Worm (Caenorhabditis elegans) whole organism, L4 larva: Measurements from ENCODE around the gene C38C3.6.
A peak's percentile ranks its signal among the peaks of the same experiment; 100 is the strongest.

ENCODE experiments used
- F26F4.8 ChIP-seq: fragments of 200-800 bp; sonication (Bioruptor generic); conservative IDR thresholded peaks from 2 replicates; pipeline ENCODE4 v1.3.6; 2022; ENCODE audit warnings: missing genetic modification characterization, missing compliant biosample characterization
- F37D6.2 ChIP-seq: sonication (generic microtip); optimal IDR thresholded peaks from 2 replicates; lab custom pipeline; 2016; ENCODE audit warnings: mild to moderate bottlenecking, missing genetic modification characterization, missing compliant biosample characterization
- T20F7.1 ChIP-seq: fragments of 200-800 bp; sonication (Bioruptor generic); optimal IDR thresholded peaks from 2 replicates; lab custom pipeline; 2018; ENCODE audit warnings: mild to moderate bottlenecking, missing genetic modification characterization, missing compliant biosample characterization
- Y105C5A.15 ChIP-seq: fragments of 200-800 bp; sonication (Bioruptor generic); IDR thresholded peaks from 2 replicates; pipeline ENCODE4 v1.3.6; 2022; ENCODE audit warnings: missing genetic modification characterization, missing compliant biosample characterization
- Y75B8A.6 ChIP-seq: fragments of 200-800 bp; sonication (Bioruptor generic); IDR thresholded peaks from 2 replicates; pipeline ENCODE4 v1.3.6; 2022; ENCODE audit warnings: missing genetic modification reagents, missing genetic modification characterization, missing compliant biosample characterization
- aha-1 ChIP-seq: fragments of 150-350 bp; peaks from one replicate; lab custom pipeline; 2014; ENCODE audit warnings: missing biosample characterization, missing genetic modification characterization
- aly-2 ChIP-seq: sonication (generic microtip); optimal IDR thresholded peaks from 2 replicates; lab custom pipeline; 2018; ENCODE audit warnings: missing biosample characterization, missing genetic modification characterization
- arid-1 ChIP-seq: fragments of 200-800 bp; sonication (Bioruptor generic); conservative IDR thresholded peaks from 2 replicates; pipeline ENCODE4 v1.3.6; 2022; ENCODE audit warnings: missing genetic modification reagents, missing genetic modification characterization, missing compliant biosample characterization
- attf-4 ChIP-seq: sonication (generic microtip); optimal IDR thresholded peaks from 3 replicates; lab custom pipeline; 2017; ENCODE audit warnings: missing biosample characterization, missing genetic modification characterization
- ceh-32 ChIP-seq: sonication (generic microtip); optimal IDR thresholded peaks from 2 replicates; lab custom pipeline; 2016; ENCODE audit warnings: mild to moderate bottlenecking, missing genetic modification characterization, missing compliant biosample characterization; ENCODE audit not compliant: poor library complexity
- ceh-44 ChIP-seq: fragments of 200-800 bp; sonication (Bioruptor generic); IDR thresholded peaks from 2 replicates; pipeline ENCODE4 v1.3.6; 2022; ENCODE audit warnings: missing genetic modification reagents, missing genetic modification characterization, missing compliant biosample characterization
- ceh-62 ChIP-seq: sonication (generic microtip); optimal IDR thresholded peaks from 2 replicates; lab custom pipeline; 2017; ENCODE audit warnings: missing biosample characterization, missing genetic modification characterization
- ces-1 ChIP-seq: fragments of 150-350 bp; sonication (generic microtip); optimal IDR thresholded peaks from 4 replicates; lab custom pipeline; 2014; ENCODE audit warnings: missing biosample characterization, missing genetic modification reagents, missing genetic modification characterization
- daf-12 ChIP-seq: fragments of 150-350 bp; optimal IDR thresholded peaks from 2 replicates; lab custom pipeline; 2014; ENCODE audit warnings: missing biosample characterization, missing genetic modification reagents, missing genetic modification characterization
- daf-16 ChIP-seq, 3 experiments: sonication (generic microtip); optimal IDR thresholded peaks; 2 replicates each; lab custom pipeline; 2016 to 2017; ENCODE audit warnings: missing genetic modification characterization in 3 of 3, missing genetic modification reagents in 3 of 3, mild to moderate bottlenecking in 2 of 3, missing compliant biosample characterization in 2 of 3, missing biosample characterization in 1 of 3, moderate library complexity in 1 of 3
- daf-19 ChIP-seq: fragments of 200-800 bp; sonication (Bioruptor generic); conservative IDR thresholded peaks from 2 replicates; pipeline ENCODE4 v1.3.6; 2022; ENCODE audit warnings: missing genetic modification characterization, missing compliant biosample characterization
- dmd-8 ChIP-seq: fragments of 200-800 bp; sonication (Bioruptor generic); IDR thresholded peaks from 2 replicates; pipeline ENCODE4 v1.3.6; 2022; ENCODE audit warnings: missing genetic modification characterization, missing compliant biosample characterization
- dpl-1 ChIP-seq: fragments of 150-350 bp; optimal IDR thresholded peaks from 2 replicates; lab custom pipeline; 2014; ENCODE audit warnings: missing biosample characterization, missing genetic modification reagents, missing genetic modification characterization
- dve-1 ChIP-seq: sonication (generic microtip); optimal IDR thresholded peaks from 2 replicates; lab custom pipeline; 2017; ENCODE audit warnings: antibody characterized with exemption, mild to moderate bottlenecking, missing genetic modification characterization, missing compliant biosample characterization; ENCODE audit not compliant: insufficient read depth
- egl-27 ChIP-seq: sonication (generic microtip); optimal IDR thresholded peaks from 3 replicates; lab custom pipeline; 2017; ENCODE audit warnings: missing biosample characterization, missing genetic modification reagents, missing genetic modification characterization
- fkh-10 ChIP-seq: fragments of 150-350 bp; optimal IDR thresholded peaks from 2 replicates; lab custom pipeline; 2014; ENCODE audit warnings: missing biosample characterization, missing genetic modification reagents, missing genetic modification characterization
- fos-1 ChIP-seq: fragments of 150-350 bp; optimal IDR thresholded peaks from 2 replicates; lab custom pipeline; 2014; ENCODE audit warnings: missing biosample characterization, missing genetic modification characterization
- gei-8 ChIP-seq: fragments of 200-800 bp; sonication (Bioruptor generic); optimal IDR thresholded peaks from 2 replicates; lab custom pipeline; 2018; ENCODE audit warnings: mild to moderate bottlenecking, missing genetic modification characterization, missing compliant biosample characterization
- hif-1 ChIP-seq, 2 experiments: sonication (generic microtip); optimal IDR thresholded peaks; 2 replicates each; lab custom pipeline; 2016 to 2017; ENCODE audit warnings: missing compliant biosample characterization in 2 of 2, missing genetic modification characterization in 2 of 2, missing genetic modification reagents in 2 of 2, missing genotype in 2 of 2, mild to moderate bottlenecking in 1 of 2
- hlh-11 ChIP-seq: fragments of 200-800 bp; sonication (Bioruptor generic); optimal IDR thresholded peaks from 2 replicates; lab custom pipeline; 2018; ENCODE audit warnings: mild to moderate bottlenecking, missing genetic modification characterization, missing compliant biosample characterization
- hlh-30 ChIP-seq: sonication (generic microtip); optimal IDR thresholded peaks from 2 replicates; lab custom pipeline; 2017; ENCODE audit warnings: antibody characterized with exemption, mild to moderate bottlenecking, missing genetic modification characterization, missing compliant biosample characterization; ENCODE audit not compliant: insufficient read depth
- lim-7 ChIP-seq: fragments of 200-800 bp; sonication (Bioruptor generic); IDR thresholded peaks from 2 replicates; pipeline ENCODE4 v1.3.6; 2022; ENCODE audit warnings: missing genetic modification characterization, missing compliant biosample characterization
- lin-13 ChIP-seq: fragments of 150-350 bp; optimal IDR thresholded peaks from 2 replicates; lab custom pipeline; 2014; ENCODE audit warnings: missing biosample characterization, missing genetic modification reagents, missing genetic modification characterization
- lin-15B ChIP-seq: fragments of 150-350 bp; sonication (generic microtip); optimal IDR thresholded peaks from 3 replicates; lab custom pipeline; 2014; ENCODE audit warnings: missing biosample characterization, missing genetic modification characterization
- lin-38 ChIP-seq: fragments of 200-800 bp; sonication (Bioruptor generic); IDR thresholded peaks from 2 replicates; pipeline ENCODE4 v1.3.6; 2022; ENCODE audit warnings: missing genetic modification reagents, missing genetic modification characterization, missing compliant biosample characterization
- lin-39 ChIP-seq: fragments of 150-350 bp; optimal IDR thresholded peaks from 2 replicates; lab custom pipeline; 2014; ENCODE audit warnings: missing biosample characterization, missing genetic modification reagents, missing genetic modification characterization
- lsy-2 ChIP-seq, 2 experiments: fragments of 150-350 bp in 1 of 2; sonication (generic microtip) in 1 of 2; optimal IDR thresholded peaks; 2 replicates each; lab custom pipeline; 2014 to 2017; ENCODE audit warnings: missing biosample characterization in 2 of 2, missing genetic modification characterization in 2 of 2
- mdt-29 ChIP-seq: fragments of 200-800 bp; sonication (Bioruptor generic); IDR thresholded peaks from 2 replicates; pipeline ENCODE4 v1.3.6; 2022; ENCODE audit warnings: missing genetic modification reagents, missing genetic modification characterization, missing compliant biosample characterization
- mep-1 ChIP-seq: fragments of 150-350 bp; sonication (generic microtip); optimal IDR thresholded peaks from 3 replicates; lab custom pipeline; 2014; ENCODE audit warnings: missing biosample characterization, missing genetic modification characterization
- mes-2 ChIP-seq: sonication (generic microtip); optimal IDR thresholded peaks from 2 replicates; lab custom pipeline; 2016; ENCODE audit warnings: missing genotype, mild to moderate bottlenecking, missing genetic modification characterization, missing compliant biosample characterization; ENCODE audit not compliant: poor library complexity, severe bottlenecking
- mxl-2 ChIP-seq: fragments of 200-800 bp; sonication (Bioruptor generic); conservative IDR thresholded peaks from 2 replicates; pipeline ENCODE4 v1.3.6; 2022; ENCODE audit warnings: missing genetic modification reagents, missing genetic modification characterization, missing compliant biosample characterization
- mxl-3 ChIP-seq: fragments of 200-800 bp; sonication (Bioruptor generic); optimal IDR thresholded peaks from 2 replicates; lab custom pipeline; 2018; ENCODE audit warnings: mild to moderate bottlenecking, missing genetic modification characterization, missing compliant biosample characterization
- nhr-10 ChIP-seq: fragments of 150-350 bp; optimal IDR thresholded peaks from 2 replicates; lab custom pipeline; 2014; ENCODE audit warnings: missing biosample characterization, missing genetic modification characterization
- nhr-111 ChIP-seq: fragments of 200-800 bp; sonication (Bioruptor generic); optimal IDR thresholded peaks from 2 replicates; lab custom pipeline; 2018; ENCODE audit warnings: mild to moderate bottlenecking, missing genetic modification characterization, missing compliant biosample characterization
- nhr-28 ChIP-seq: fragments of 150-350 bp; optimal IDR thresholded peaks from 2 replicates; lab custom pipeline; 2014; ENCODE audit warnings: missing biosample characterization, missing genetic modification characterization
- nhr-42 ChIP-seq: fragments of 200-800 bp; sonication (Bioruptor generic); IDR thresholded peaks from 2 replicates; pipeline ENCODE4 v1.3.6; 2022; ENCODE audit warnings: missing genetic modification characterization, missing compliant biosample characterization
- nhr-77 ChIP-seq: fragments of 150-350 bp; optimal IDR thresholded peaks from 2 replicates; lab custom pipeline; 2014; ENCODE audit warnings: missing biosample characterization, missing genetic modification characterization
- pqm-1 ChIP-seq: sonication (generic microtip); optimal IDR thresholded peaks from 2 replicates; lab custom pipeline; 2017; ENCODE audit warnings: missing biosample characterization, missing genetic modification characterization
- saeg-2 ChIP-seq: fragments of 200-800 bp; sonication (Bioruptor generic); IDR thresholded peaks from 2 replicates; pipeline ENCODE4 v1.3.6; 2022; ENCODE audit warnings: missing genetic modification reagents, missing genetic modification characterization, missing compliant biosample characterization
- sdz-12 ChIP-seq: fragments of 200-800 bp; sonication (Bioruptor generic); optimal IDR thresholded peaks from 2 replicates; lab custom pipeline; 2018; ENCODE audit warnings: mild to moderate bottlenecking, missing genetic modification characterization, missing compliant biosample characterization
- set-16 ChIP-seq: fragments of 200-800 bp; sonication (Bioruptor generic); IDR thresholded peaks from 2 replicates; pipeline ENCODE4 v1.3.6; 2022; ENCODE audit warnings: missing genetic modification reagents, missing genetic modification characterization, missing compliant biosample characterization
- tag-97 ChIP-seq: fragments of 200-800 bp; sonication (Bioruptor generic); IDR thresholded peaks from 2 replicates; pipeline ENCODE4 v1.3.6; 2022; ENCODE audit warnings: missing genetic modification characterization, missing compliant biosample characterization
- tra-1 ChIP-seq: fragments of 200-800 bp; sonication (Bioruptor generic); IDR thresholded peaks from 2 replicates; pipeline ENCODE4 v1.3.6; 2022; ENCODE audit warnings: missing genetic modification reagents, missing genetic modification characterization, missing compliant biosample characterization
- unc-130 ChIP-seq: sonication (generic microtip); optimal IDR thresholded peaks from 2 replicates; lab custom pipeline; 2016; ENCODE audit warnings: missing genetic modification reagents, missing genetic modification characterization, missing compliant biosample characterization
- vab-7 ChIP-seq: fragments of 200-800 bp; sonication (Bioruptor generic); IDR thresholded peaks from 2 replicates; pipeline ENCODE4 v1.3.6; 2022; ENCODE audit warnings: missing genetic modification reagents, missing genetic modification characterization, missing compliant biosample characterization

Gene C38C3.6

ce11 chrV:1474486-1475125 lies 16.8 kb downstream of the C38C3.6 start, which contains the start of the genes F53E2.2 and unc-60 (continued):
- TF ChIP-seq F37D6.2 (tag; lab: Kevin White, UChicago), result peak; percentile 42
- TF ChIP-seq tag-97 (GFP tag; lab: Robert Waterston, UW), result no peak
- no peak for TF ChIP-seq T20F7.1 (GFP tag; lab: Kevin White, UChicago)
- no peak for TF ChIP-seq ceh-44 (GFP tag; lab: Robert Waterston, UW)
- peak; percentile 66 for TF ChIP-seq mxl-3 (GFP tag; lab: Kevin White, UChicago)
- TF ChIP-seq saeg-2 (GFP tag; lab: Robert Waterston, UW), result no peak
- no peak for TF ChIP-seq nhr-111 (GFP tag; lab: Kevin White, UChicago)
- no peak for TF ChIP-seq nhr-10
- no peak for TF ChIP-seq lin-13 (GFP tag; lab: Kevin White, UChicago)
- TF ChIP-seq dmd-8, result no peak
- TF ChIP-seq ceh-32, result no peak
- TF ChIP-seq hlh-11 (tag; lab: Kevin White, UChicago), result peak; percentile 80
- no peak for TF ChIP-seq mdt-29 (GFP tag; lab: Robert Waterston, UW)
- peak; percentile 16 for TF ChIP-seq ces-1 (GFP tag; lab: Kevin White, UChicago)
- 0 out of 2 replicates have a peak, but pooled peaks have one; percentile 32 for TF ChIP-seq vab-7
- 0 out of 2 replicates have a peak, but pooled peaks have one; percentile 44 for TF ChIP-seq lim-7 (GFP tag; lab: Robert Waterston, UW)
- TF ChIP-seq fos-1, result no peak
- TF ChIP-seq set-16 (GFP tag; lab: Robert Waterston, UW), result peak; percentile 89
- no peak for TF ChIP-seq unc-130 (GFP tag; lab: Kevin White, UChicago)
- no peak for TF ChIP-seq pqm-1
- TF ChIP-seq lsy-2 (tag; optimal IDR thresholded peaks at IDR 0.05; lab: Kevin White, UChicago), result peak; percentile 29 to 50
- TF ChIP-seq aly-2 (tag; lab: Kevin White, UChicago), result no peak
- no peak for TF ChIP-seq lin-39 (tag; lab: Kevin White, UChicago)
- no peak for TF ChIP-seq fkh-10
- peak; percentile 77 for TF ChIP-seq mep-1 (tag; lab: Kevin White, UChicago)
- no peak for TF ChIP-seq F26F4.8 (GFP tag; lab: Robert Waterston, UW)
- no peak for TF ChIP-seq egl-27 (tag; lab: Kevin White, UChicago)
- TF ChIP-seq nhr-77 (tag; lab: Kevin White, UChicago), result no peak
- TF ChIP-seq gei-8 (GFP tag; lab: Kevin White, UChicago), result no peak
- TF ChIP-seq arid-1 (GFP tag; lab: Robert Waterston, UW), result no peak
- no peak; the same call in 1 of the 2 replicates for TF ChIP-seq tra-1 (GFP tag; lab: Robert Waterston, UW)
- TF ChIP-seq lin-15B (tag; lab: Kevin White, UChicago), result no peak
- no peak for TF ChIP-seq nhr-42 (GFP tag; lab: Robert Waterston, UW)
- TF ChIP-seq daf-12 (tag; lab: Kevin White, UChicago), result no peak
- peak in 1 of 2 experiments; percentile 40 for TF ChIP-seq hif-1 (tag; optimal IDR thresholded peaks at IDR 0.05; lab: Kevin White, UChicago)
- TF ChIP-seq Y105C5A.15, result no peak
- no peak for TF ChIP-seq daf-19 (GFP tag; lab: Robert Waterston, UW)
- peak; percentile 48 for TF ChIP-seq lin-38 (GFP tag; lab: Robert Waterston, UW)
- TF ChIP-seq dpl-1, result peak; percentile 13
- no peak for TF ChIP-seq ceh-62 (tag; lab: Kevin White, UChicago)
- TF ChIP-seq attf-4 (tag; lab: Kevin White, UChicago), result no peak

- TF ChIP-seq daf-16 (GFP tag; optimal IDR thresholded peaks at IDR 0.05; lab: Kevin White, UChicago) (no peak), daf-16 (tag; optimal IDR thresholded peaks at IDR 0.05; lab: Kevin White, UChicago) (no peak), aly-2 (tag; lab: Kevin White, UChicago) (no peak), hlh-30 (tag; lab: Kevin White, UChicago) (peak; percentile 65), dve-1 (no peak), mes-2 (tag; lab: Kevin White, UChicago) (peak; percentile 17), ceh-32 (no peak), aha-1 (tag; lab: Kevin White, UChicago) (peak; percentile 82), mxl-3 (GFP tag; lab: Kevin White, UChicago) (peak; percentile 43), nhr-28 (tag; lab: Kevin White, UChicago) (peak; percentile 18), attf-4 (tag; lab: Kevin White, UChicago) (no peak), sdz-12 (GFP tag; lab: Kevin White, UChicago) (no peak), mxl-2 (no peak), Y75B8A.6 (GFP tag; lab: Robert Waterston, UW) (no peak)
Observed at ce11 chrV:1472569-1472968, 18.8 kb downstream of the C38C3.6 start.
